Fruit fly (Drosophila melanogaster) whole organism, embryonic: ENCODE results near the gene CG33483.
A peak's percentile ranks its signal among the peaks of the same experiment; 100 is the strongest.

Experiments used
- Atf3 ChIP-seq: fragments of 200-800 bp; sonication (Bioruptor generic); optimal IDR thresholded peaks from 3 replicates; lab custom pipeline; 2016; ENCODE audit warnings: missing biosample characterization, missing genetic modification characterization
- CG10321 ChIP-seq: fragments of 200-800 bp; sonication (Bioruptor generic); IDR thresholded peaks from 2 replicates; pipeline ENCODE4 v1.3.6; 2022; ENCODE audit warnings: missing biosample characterization, missing genetic modification characterization
- CG10979 ChIP-seq: fragments of 200-800 bp; sonication (Bioruptor generic); optimal IDR thresholded peaks from 2 replicates; lab custom pipeline; 2018; ENCODE audit warnings: missing biosample characterization, mild to moderate bottlenecking, missing genetic modification characterization, moderate library complexity
- CG11456 ChIP-seq: fragments of 200-800 bp; sonication (Bioruptor generic); IDR thresholded peaks from 3 replicates; pipeline ENCODE4 v1.3.6; 2022; ENCODE audit warnings: missing biosample characterization, missing genetic modification characterization
- CG12071 ChIP-seq: fragments of 200-800 bp; sonication (Bioruptor generic); optimal IDR thresholded peaks from 3 replicates; lab custom pipeline; 2018; ENCODE audit warnings: missing biosample characterization, mild to moderate bottlenecking, missing genetic modification characterization
- CG12155 ChIP-seq: fragments of 200-800 bp; sonication (Bioruptor generic); optimal IDR thresholded peaks from 3 replicates; lab custom pipeline; 2016; ENCODE audit warnings: missing biosample characterization, missing genetic modification characterization
- CG2199 ChIP-seq: fragments of 200-800 bp; sonication (Bioruptor generic); IDR thresholded peaks from 3 replicates; pipeline ENCODE4 v1.3.6; 2022; ENCODE audit warnings: missing biosample characterization, missing genetic modification characterization
- CG34422 ChIP-seq: fragments of 200-800 bp; sonication (Bioruptor generic); IDR thresholded peaks from 3 replicates; pipeline ENCODE4 v1.3.6; 2022; ENCODE audit warnings: missing biosample characterization, missing genetic modification characterization
- CG4328 ChIP-seq: fragments of 200-800 bp; sonication (Bioruptor generic); optimal IDR thresholded peaks from 3 replicates; lab custom pipeline; 2017; ENCODE audit warnings: missing biosample characterization, missing genetic modification reagents, missing genetic modification characterization
- CG4404 ChIP-seq: fragments of 200-800 bp; sonication (Bioruptor generic); IDR thresholded peaks from 2 replicates; pipeline ENCODE4 v1.3.6; 2022; ENCODE audit warnings: missing biosample characterization, missing genetic modification characterization
- CG4707 ChIP-seq: fragments of 200-800 bp; sonication (Bioruptor generic); optimal IDR thresholded peaks from 2 replicates; lab custom pipeline; 2018; ENCODE audit warnings: missing biosample characterization, mild to moderate bottlenecking, missing genetic modification characterization, moderate library complexity
- CG6272 ChIP-seq: fragments of 200-800 bp; sonication (Bioruptor generic); IDR thresholded peaks from 2 replicates; pipeline ENCODE4 v1.3.6; 2022; ENCODE audit warnings: missing biosample characterization, missing genetic modification characterization
- CG7271 ChIP-seq: fragments of 200-800 bp; sonication (Bioruptor generic); optimal IDR thresholded peaks from 2 replicates; lab custom pipeline; 2018; ENCODE audit warnings: missing biosample characterization, mild to moderate bottlenecking, missing genetic modification characterization, moderate library complexity
- CG7372 ChIP-seq: fragments of 200-800 bp; sonication (Bioruptor generic); IDR thresholded peaks from 2 replicates; pipeline ENCODE4 v1.3.6; 2022; ENCODE audit warnings: missing biosample characterization, missing genetic modification characterization
- CG8765 ChIP-seq: fragments of 200-800 bp; sonication (Bioruptor generic); IDR thresholded peaks from 2 replicates; pipeline ENCODE4 v1.3.6; 2022; ENCODE audit warnings: missing biosample characterization, missing genetic modification characterization
- Deaf1 ChIP-seq: fragments of 200-800 bp; optimal IDR thresholded peaks from 3 replicates; lab custom pipeline; 2019; ENCODE audit warnings: missing biosample characterization, mild to moderate bottlenecking, missing genetic modification characterization, moderate library complexity
- Drgx ChIP-seq: fragments of 200-800 bp; sonication (Bioruptor generic); IDR thresholded peaks from 2 replicates; pipeline ENCODE4 v1.3.6; 2022; ENCODE audit warnings: missing biosample characterization, missing genetic modification characterization
- Hey ChIP-seq: fragments of 200-800 bp; sonication (Bioruptor generic); optimal IDR thresholded peaks from 3 replicates; lab custom pipeline; 2018; ENCODE audit warnings: missing biosample characterization, mild to moderate bottlenecking, missing genetic modification characterization
- Hr78 ChIP-seq, 2 experiments: fragments of 200-800 bp in 1 of 2; fragments of >200 bp in 1 of 2; sonication (Bioruptor generic) in 1 of 2; optimal IDR thresholded peaks; 2 replicates each; lab custom pipeline; 2017 to 2019; ENCODE audit warnings: missing biosample characterization in 2 of 2, missing genetic modification characterization in 2 of 2, mild to moderate bottlenecking in 1 of 2, moderate library complexity in 1 of 2
- Lim3 ChIP-seq: fragments of 200-800 bp; sonication (Bioruptor generic); IDR thresholded peaks from 2 replicates; pipeline ENCODE4 v1.3.6; 2022; ENCODE audit warnings: missing biosample characterization, missing genetic modification characterization
- Med ChIP-seq: fragments of 200-800 bp; sonication (Bioruptor generic); peaks from one replicate; lab custom pipeline; 2016; ENCODE audit warnings: missing biosample characterization, missing genetic modification characterization, mild to moderate bottlenecking, inconsistent platforms, moderate library complexity
- NC2α ChIP-seq: fragments of 200-800 bp; sonication (Bioruptor generic); optimal IDR thresholded peaks from 2 replicates; lab custom pipeline; 2016; ENCODE audit warnings: missing biosample characterization, missing genetic modification characterization
- Nf-YB ChIP-seq: fragments of 200-800 bp; sonication (Bioruptor generic); optimal IDR thresholded peaks from 3 replicates; lab custom pipeline; 2019; ENCODE audit warnings: missing biosample characterization, mild to moderate bottlenecking, missing genetic modification characterization, moderate library complexity
- Nf-YC ChIP-seq: fragments of 200-800 bp; optimal IDR thresholded peaks from 3 replicates; lab custom pipeline; 2019; ENCODE audit warnings: missing biosample characterization, mild to moderate bottlenecking, missing genetic modification characterization, moderate library complexity
- abd-A ChIP-seq: fragments of 200-800 bp; sonication (Bioruptor generic); optimal IDR thresholded peaks from 3 replicates; lab custom pipeline; 2019; ENCODE audit warnings: missing biosample characterization, mild to moderate bottlenecking, missing genetic modification characterization, moderate library complexity
- cg ChIP-seq: fragments of 200-800 bp; sonication (Bioruptor generic); optimal IDR thresholded peaks from 3 replicates; lab custom pipeline; 2019; ENCODE audit warnings: missing biosample characterization, mild to moderate bottlenecking, missing genetic modification characterization, moderate library complexity
- chinmo ChIP-seq: fragments of 200-800 bp; sonication (Bioruptor generic); IDR thresholded peaks from 4 replicates; pipeline ENCODE4 v1.3.6; 2022; ENCODE audit warnings: missing biosample characterization, missing genetic modification characterization; ENCODE audit not compliant: partially characterized antibody
- ci ChIP-seq: fragments of 200-800 bp; sonication (Bioruptor generic); IDR thresholded peaks from 3 replicates; pipeline ENCODE4 v1.3.6; 2022; ENCODE audit warnings: missing biosample characterization, missing genetic modification characterization
- crol ChIP-seq: fragments of 200-800 bp; sonication (Bioruptor generic); IDR thresholded peaks from 2 replicates; pipeline ENCODE4 v1.3.6; 2022; ENCODE audit warnings: missing biosample characterization, missing genetic modification characterization
- crp ChIP-seq, 2 experiments: fragments of 200-800 bp; sonication (Bioruptor generic); optimal IDR thresholded peaks; 2 replicates in 1 of 2; 3 replicates in 1 of 2; lab custom pipeline; 2017; ENCODE audit warnings: missing biosample characterization in 2 of 2, missing genetic modification characterization in 2 of 2, mild to moderate bottlenecking in 1 of 2, moderate library complexity in 1 of 2
- dati ChIP-seq: fragments of 200-800 bp; sonication (Bioruptor generic); IDR thresholded peaks from 2 replicates; pipeline ENCODE4 v1.3.6; 2022; ENCODE audit warnings: missing biosample characterization, missing genetic modification characterization
- ewg ChIP-seq: fragments of 200-800 bp; sonication (Bioruptor generic); optimal IDR thresholded peaks from 3 replicates; lab custom pipeline; 2017; ENCODE audit warnings: mild to moderate bottlenecking, missing biosample characterization, missing genetic modification reagents, missing genetic modification characterization
- ftz-f1 ChIP-seq: fragments of 200-800 bp; sonication (Bioruptor generic); optimal IDR thresholded peaks from 2 replicates; lab custom pipeline; 2016; ENCODE audit warnings: missing biosample characterization, missing genetic modification characterization
- gcm ChIP-seq: fragments of 200-800 bp; sonication (Bioruptor generic); optimal IDR thresholded peaks from 2 replicates; lab custom pipeline; 2019; ENCODE audit warnings: missing biosample characterization, mild to moderate bottlenecking, missing genetic modification characterization, moderate library complexity
- her ChIP-seq: fragments of 200-800 bp; sonication (Bioruptor generic); optimal IDR thresholded peaks from 2 replicates; lab custom pipeline; 2016; ENCODE audit warnings: missing biosample characterization, missing genetic modification characterization
- nerfin-1 ChIP-seq: fragments of 200-800 bp; sonication (Bioruptor generic); optimal IDR thresholded peaks from 3 replicates; lab custom pipeline; 2019; ENCODE audit warnings: missing biosample characterization, mild to moderate bottlenecking, missing genetic modification characterization, moderate library complexity
- pros ChIP-seq: fragments of 200-800 bp; sonication (Bioruptor generic); optimal IDR thresholded peaks from 3 replicates; lab custom pipeline; 2019; ENCODE audit warnings: missing biosample characterization, mild to moderate bottlenecking, missing genetic modification characterization, moderate library complexity
- tup ChIP-seq: fragments of 200-800 bp; sonication (Bioruptor generic); optimal IDR thresholded peaks from 2 replicates; lab custom pipeline; 2016; ENCODE audit warnings: missing biosample characterization, mild to moderate bottlenecking, missing genetic modification characterization, moderate library complexity
- twi ChIP-seq: fragments of 200-800 bp; optimal IDR thresholded peaks from 2 replicates; lab custom pipeline; 2019; ENCODE audit warnings: missing biosample characterization, mild to moderate bottlenecking, missing genetic modification characterization, moderate library complexity

CG33483 gene

DNA sequence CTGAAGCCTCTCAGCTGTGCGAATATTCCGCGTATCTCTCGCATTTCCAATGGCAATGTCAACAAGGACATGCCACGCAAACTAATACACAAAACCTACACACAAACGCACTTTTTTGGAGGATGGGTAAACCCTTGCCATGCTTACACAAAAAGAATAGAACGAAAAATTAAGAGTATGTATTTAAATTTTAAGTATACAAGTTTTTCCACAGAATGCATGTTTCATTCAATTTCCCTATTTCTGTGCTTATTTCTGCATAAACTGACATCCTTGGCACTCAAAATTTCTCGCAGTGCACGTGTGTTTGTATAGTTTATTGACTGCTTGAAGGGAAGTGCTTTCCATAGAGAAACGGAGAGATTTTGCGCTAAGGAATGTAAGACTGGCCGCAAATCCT, 7.9 kb upstream of the CG33483 start (continued):
- TF ChIP-seq crp (GFP tag; optimal IDR thresholded peaks at IDR 0.05; lab: Kevin White, UChicago) (no peak), CG34422 (no peak), Lim3 (GFP tag; lab: Robert Waterston, UW) (no peak), pros (no peak), CG4404 (GFP tag; lab: Robert Waterston, UW) (no peak), CG8765 (peak; percentile 27; the same call in 1 of the 2 replicates), abd-A (tag; lab: Kevin White, UChicago) (no peak)
- TF ChIP-seq, all 482 proteins: peak for 19

- TF ChIP-seq chinmo (GFP tag; lab: Robert Waterston, UW) (0 out of 4 replicates have a peak, but pooled peaks have one; percentile 46), Hr78 (GFP tag; optimal IDR thresholded peaks at IDR 0.05; lab: Kevin White, UChicago) (no peak), Nf-YB (GFP tag; lab: Kevin White, UChicago) (peak; percentile 97), Med (GFP tag; lab: Kevin White, UChicago) (peak; percentile 57), Nf-YC (tag; lab: Kevin White, UChicago) (peak; percentile 97), crol (GFP tag; lab: Robert Waterston, UW) (peak; percentile 70), CG10321 (GFP tag; lab: Robert Waterston, UW) (0 out of 2 replicates have a peak, but pooled peaks have one; percentile 12), CG12155 (GFP tag; lab: Kevin White, UChicago) (peak; percentile 83), dati (GFP tag; lab: Robert Waterston, UW) (0 out of 2 replicates have a peak, but pooled peaks have one; percentile 27), Atf3 (GFP tag; lab: Kevin White, UChicago) (no peak), tup (no peak), twi (peak; percentile 41), Deaf1 (tag; lab: Kevin White, UChicago) (peak; percentile 2), ewg (peak; percentile 52), CG4707 (no peak), CG7372 (GFP tag; lab: Robert Waterston, UW) (0 out of 2 replicates have a peak, but pooled peaks have one; percentile 38), CG2199 (peak; percentile 51; the same call in 1 of the 3 replicates), her (no peak)
- TF ChIP-seq, all 482 proteins: peak for 13
These were observed 7.1 kb upstream of the CG33483 start for dm6 chr3R:30909032-30909431.

dm6 chr3R:30903994-30904393, 2.0 kb upstream of the CG33483 start:
- TF ChIP-seq Hey: peak; percentile 98
- peak; percentile 69 for TF ChIP-seq nerfin-1 (tag; lab: Kevin White, UChicago)
- no peak for TF ChIP-seq CG6272
- TF ChIP-seq, all 482 proteins: peak for 2

DNA sequence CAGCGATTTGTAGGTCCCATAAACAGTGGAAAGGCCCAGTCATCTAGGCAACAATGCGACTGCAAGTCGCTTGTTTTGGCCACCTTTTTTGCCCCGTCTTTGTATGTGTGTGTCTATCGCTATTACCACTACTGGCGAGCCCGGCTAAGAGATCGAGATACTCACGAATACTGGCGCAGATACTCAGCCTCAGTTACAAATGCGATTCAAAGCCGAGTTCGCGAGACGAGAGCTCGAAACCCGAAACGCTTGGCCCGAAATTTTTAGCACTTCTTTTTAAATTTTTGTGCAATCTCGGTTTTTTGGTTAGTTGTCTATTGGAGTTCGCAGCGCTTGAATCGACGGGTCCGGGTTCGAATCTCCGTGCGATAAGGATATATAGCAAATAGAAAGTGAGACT, 8.2 kb downstream of the CG33483 start, which contains the start of gene Cyp4c3:
Gene Cyp4c3 (plus strand): TSS at position 301 of the 400 bp plus-strand sequence.
- TF ChIP-seq cg (GFP tag; lab: Kevin White, UChicago): peak; percentile 20
- no peak for TF ChIP-seq gcm (GFP tag; lab: Kevin White, UChicago)
- TF ChIP-seq chinmo (GFP tag; lab: Robert Waterston, UW): 0 out of 4 replicates have a peak, but pooled peaks have one; percentile 64
- peak; percentile 44 for TF ChIP-seq Deaf1 (tag; lab: Kevin White, UChicago)

- no peak for TF ChIP-seq CG4328 (GFP tag; lab: Kevin White, UChicago)
- TF ChIP-seq ftz-f1 (GFP tag; lab: Kevin White, UChicago): no peak
- TF ChIP-seq CG10979: no peak
- no peak for TF ChIP-seq NC2α (GFP tag; lab: Kevin White, UChicago)
- no peak for TF ChIP-seq CG12071
- no peak for TF ChIP-seq CG7271 (tag; lab: Kevin White, UChicago)
- TF ChIP-seq Drgx (GFP tag; lab: Robert Waterston, UW): peak; percentile 67
- TF ChIP-seq CG11456: 0 out of 3 replicates have a peak, but pooled peaks have one; percentile 32
- TF ChIP-seq ci (GFP tag; lab: Robert Waterston, UW): 0 out of 3 replicates have a peak, but pooled peaks have one; percentile 12
These were observed 11.9 kb downstream of the CG33483 start for dm6 chr3R:30890045-30890444.
